Worm (Caenorhabditis elegans): ENCODE results near the gene C25H3.15.

Gene C25H3.15

ce11 chrII:5649236-5650004, 15.7 kb upstream of the C25H3.15 start, which contains the start of the genes sam-4, F59E12.17 and zyg-1 (continued):
- TF ChIP-seq pat-9 (tag; optimal IDR thresholded peaks at IDR 0.05) (no peak), ref-2 (tag; optimal IDR thresholded peaks at IDR 0.05) (peak; percentile 38), F13H6.1 (tag; optimal IDR thresholded peaks at IDR 0.05) (peak; percentile 20), unc-55 (GFP tag; optimal IDR thresholded peaks at IDR 0.05) (no peak), ets-4 (tag; optimal IDR thresholded peaks at IDR 0.05) (peak; percentile 83), ztf-16 (tag; optimal IDR thresholded peaks at IDR 0.05) (no peak), nhr-232 (tag; optimal IDR thresholded peaks at IDR 0.05) (no peak), lim-6 (tag; optimal IDR thresholded peaks at IDR 0.05) (no peak), odd-2 (tag; optimal IDR thresholded peaks at IDR 0.05) (no peak), rnt-1 (tag; optimal IDR thresholded peaks at IDR 0.05) (peak; percentile 72), C08G9.2 (tag; optimal IDR thresholded peaks at IDR 0.05) (peak; percentile 66), zip-5 (tag; optimal IDR thresholded peaks at IDR 0.05) (peak; percentile 20), ceh-24 (tag; optimal IDR thresholded peaks at IDR 0.05) (no peak), dmd-4 (tag; optimal IDR thresholded peaks at IDR 0.05; ENCODE audit: borderline replicate concordance) (no peak), hlh-30 (tag; optimal IDR thresholded peaks at IDR 0.05; ENCODE audit: insufficient read depth) (no peak), ceh-14 (tag; optimal IDR thresholded peaks at IDR 0.05) (peak; percentile 29), nfya-1 (tag; optimal IDR thresholded peaks at IDR 0.05) (peak; percentile 54)

ce11 chrII:5651426-5651825, 13.7 kb upstream of the C25H3.15 start:
- TF ChIP-seq rnt-1 (tag; optimal IDR thresholded peaks at IDR 0.05) = no peak
- no peak for TF ChIP-seq ceh-31 (tag; optimal IDR thresholded peaks at IDR 0.05)
- no peak for TF ChIP-seq syd-9 (tag; optimal IDR thresholded peaks at IDR 0.05)
- TF ChIP-seq madf-2 (tag; optimal IDR thresholded peaks at IDR 0.05) = no peak
- no peak for TF ChIP-seq nhr-11 (tag; optimal IDR thresholded peaks at IDR 0.05)

ce11 chrII:5652334-5652733, 12.8 kb upstream of the C25H3.15 start, which contains the start of gene bli-2:
bli-2 (minus strand) TSS chrII:5652434.
- TF ChIP-seq tbx-2 (tag; optimal IDR thresholded peaks at IDR 0.05) = no peak
- TF ChIP-seq C08G9.2 (tag; optimal IDR thresholded peaks at IDR 0.05) = no peak
- no peak for TF ChIP-seq ceh-2 (tag; optimal IDR thresholded peaks at IDR 0.05)
- no peak for TF ChIP-seq pag-3 (tag; optimal IDR thresholded peaks at IDR 0.05; ENCODE audit: borderline replicate concordance)
- no peak for TF ChIP-seq ceh-48 (tag; optimal IDR thresholded peaks at IDR 0.05)
- TF ChIP-seq nhr-11 (tag; optimal IDR thresholded peaks at IDR 0.05) = no peak
- TF ChIP-seq ahr-1 (tag; optimal IDR thresholded peaks at IDR 0.05) = no peak
- TF ChIP-seq ceh-19 (GFP tag; optimal IDR thresholded peaks at IDR 0.05) = no peak
- TF ChIP-seq tbx-7 (tag; optimal IDR thresholded peaks at IDR 0.05) = no peak
- TF ChIP-seq zip-5 (tag; optimal IDR thresholded peaks at IDR 0.05) = no peak
- TF ChIP-seq fax-1 (tag; optimal IDR thresholded peaks at IDR 0.05) = no peak
- TF ChIP-seq npax-4 (tag; optimal IDR thresholded peaks at IDR 0.05) = no peak
- no peak for TF ChIP-seq ceh-30 (tag; optimal IDR thresholded peaks at IDR 0.05)
- TF ChIP-seq pat-9 (tag; optimal IDR thresholded peaks at IDR 0.05) = no peak

- TF ChIP-seq gmeb-2 (tag; optimal IDR thresholded peaks at IDR 0.05) (no peak), K09A11.1 (tag; optimal IDR thresholded peaks at IDR 0.05; ENCODE audit: insufficient read depth) (no peak), hlh-8 (tag; optimal IDR thresholded peaks at IDR 0.05) (no peak), unc-3 (GFP tag; conservative IDR thresholded peaks at IDR 0.05) (no peak), unc-3 (tag; optimal IDR thresholded peaks at IDR 0.05) (no peak), elt-4 (tag; optimal IDR thresholded peaks at IDR 0.05) (no peak), C08G9.2 (tag; optimal IDR thresholded peaks at IDR 0.05) (no peak), mec-3 (tag; optimal IDR thresholded peaks at IDR 0.05; ENCODE audit: borderline replicate concordance) (no peak), Y22D7AL.16 (tag; optimal IDR thresholded peaks at IDR 0.05) (no peak), ceh-9 (tag; optimal IDR thresholded peaks at IDR 0.05) (no peak)
These were observed 10.9 kb upstream of the C25H3.15 start, which contains the start of gene F59E12.1 for ce11 chrII:5654215-5654614. F59E12.1 (plus strand) TSS chrII:5654515.
